Fruit fly (Drosophila melanogaster): ENCODE measurements around the gene Ir100a.

Ir100a gene

dm6 chr3R:31826422-31826821, 25.7 kb downstream of the Ir100a start:
- TF ChIP-seq CG12605 (GFP tag; IDR thresholded peaks at IDR 0.05) (no peak), Ets98B (GFP tag; IDR thresholded peaks at IDR 0.05) (no peak), CG9948 (tag; optimal IDR thresholded peaks at IDR 0.05) (no peak), CG13204 (GFP tag; optimal IDR thresholded peaks at IDR 0.05) (no peak), EcR (GFP tag; optimal IDR thresholded peaks at IDR 0.05) (no peak), CG32121 (GFP tag; IDR thresholded peaks at IDR 0.05) (no peak), CG8301 (tag; optimal IDR thresholded peaks at IDR 0.05) (no peak), CG34367 (tag; optimal IDR thresholded peaks at IDR 0.05) (no peak), D1 (tag; optimal IDR thresholded peaks at IDR 0.05) (no peak), rn (GFP tag; IDR thresholded peaks at IDR 0.05) (no peak), Pif1A (GFP tag; optimal IDR thresholded peaks at IDR 0.05) (no peak)

- TF ChIP-seq CG34367 (tag; optimal IDR thresholded peaks at IDR 0.05) (no peak), rn (GFP tag; IDR thresholded peaks at IDR 0.05) (no peak), CG14655 (GFP tag; optimal IDR thresholded peaks at IDR 0.05) (no peak), CG8301 (tag; optimal IDR thresholded peaks at IDR 0.05) (no peak), Pif1B (GFP tag; optimal IDR thresholded peaks at IDR 0.05) (no peak), D1 (tag; optimal IDR thresholded peaks at IDR 0.05) (no peak), Snoo (tag; optimal IDR thresholded peaks at IDR 0.05) (no peak), fd96Ca (GFP tag; IDR thresholded peaks at IDR 0.05) (no peak), Pif1A (GFP tag; optimal IDR thresholded peaks at IDR 0.05) (no peak), EcR (GFP tag; optimal IDR thresholded peaks at IDR 0.05) (no peak), CG4496 (GFP tag; IDR thresholded peaks at IDR 0.05) (no peak), CG12605 (GFP tag; IDR thresholded peaks at IDR 0.05) (no peak), gl (tag; optimal IDR thresholded peaks at IDR 0.05) (no peak), CG15710 (tag; optimal IDR thresholded peaks at IDR 0.05) (no peak), CG13204 (GFP tag; optimal IDR thresholded peaks at IDR 0.05) (no peak), CG8159 (tag; optimal IDR thresholded peaks at IDR 0.05) (no peak), CG9948 (tag; optimal IDR thresholded peaks at IDR 0.05) (no peak)
Observed at dm6 chr3R:31852185-31852584, 51.4 kb downstream of the Ir100a start.

All from whole organism, pupa.